Fruit fly (Drosophila melanogaster): Measurements from ENCODE around the gene CG16756.

Gene CG16756

DNA sequence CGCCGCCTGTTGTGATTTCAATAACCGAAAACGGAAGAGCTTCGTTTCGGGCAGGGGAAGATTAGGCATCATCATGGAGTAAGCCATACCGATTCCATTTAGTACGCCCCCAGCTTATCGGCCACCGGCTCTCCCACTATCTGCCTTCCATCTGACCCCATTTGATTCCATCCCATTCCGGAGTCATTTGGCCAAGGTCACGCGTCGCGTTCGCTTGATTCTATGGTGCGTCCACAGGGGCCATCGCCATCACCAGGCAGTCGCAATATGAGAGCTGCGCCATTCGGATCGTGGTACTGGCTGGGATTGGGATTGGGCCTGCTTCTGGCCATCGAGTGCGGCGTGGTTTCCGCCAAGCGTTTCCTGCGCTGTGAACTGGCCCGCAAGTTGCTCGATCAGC lies at the start of gene CG16756:
Gene CG16756 (plus strand): TSS at position 257 of the 400 bp plus-strand sequence.
- TF ChIP-seq CG8478 (optimal IDR thresholded peaks at IDR 0.05): no peak
- TF ChIP-seq CTCF (optimal IDR thresholded peaks at IDR 0.05): no peak

DNA sequence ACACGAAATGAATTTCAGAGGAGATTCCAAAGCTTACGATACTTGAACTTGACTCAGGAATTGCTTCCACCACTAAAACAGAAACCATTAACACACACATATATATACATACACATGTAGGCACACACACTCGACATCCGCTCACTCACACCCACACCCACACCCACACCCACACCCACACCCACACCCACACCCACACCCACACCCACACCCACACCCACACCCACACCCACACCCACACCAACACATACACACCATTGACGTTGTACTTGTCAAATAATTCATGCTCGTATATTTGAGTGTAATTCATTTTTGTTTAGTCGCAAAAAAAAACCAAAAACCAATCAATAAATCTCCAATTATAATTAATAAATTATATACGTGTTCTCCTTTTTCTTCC lies 44.8 kb upstream of the CG16756 start:
- TF ChIP-seq CTCF (optimal IDR thresholded peaks at IDR 0.05): no peak
- TF ChIP-seq CG8478 (optimal IDR thresholded peaks at IDR 0.05): no peak

DNA sequence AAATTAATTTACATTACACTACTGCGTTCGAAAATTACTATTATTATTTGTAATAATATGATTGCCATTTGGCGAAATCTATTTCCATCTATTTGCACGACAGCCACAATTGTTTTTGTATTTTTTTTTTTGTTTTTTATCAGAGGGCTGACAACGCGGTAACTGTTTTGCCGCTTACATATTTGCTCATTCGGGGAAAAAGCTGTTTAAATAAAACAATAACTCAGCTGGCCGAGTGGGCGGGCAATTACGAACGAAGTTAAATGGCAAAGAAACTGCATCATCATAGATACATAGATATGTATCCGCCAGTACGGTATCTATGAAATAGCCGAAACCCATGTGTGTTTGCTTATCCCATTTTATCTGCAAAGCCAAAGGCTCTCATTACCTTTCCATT lies 18.4 kb upstream of the CG16756 start:
- TF ChIP-seq CG8478 (optimal IDR thresholded peaks at IDR 0.05) (no peak), CTCF (optimal IDR thresholded peaks at IDR 0.05) (no peak)

DNA sequence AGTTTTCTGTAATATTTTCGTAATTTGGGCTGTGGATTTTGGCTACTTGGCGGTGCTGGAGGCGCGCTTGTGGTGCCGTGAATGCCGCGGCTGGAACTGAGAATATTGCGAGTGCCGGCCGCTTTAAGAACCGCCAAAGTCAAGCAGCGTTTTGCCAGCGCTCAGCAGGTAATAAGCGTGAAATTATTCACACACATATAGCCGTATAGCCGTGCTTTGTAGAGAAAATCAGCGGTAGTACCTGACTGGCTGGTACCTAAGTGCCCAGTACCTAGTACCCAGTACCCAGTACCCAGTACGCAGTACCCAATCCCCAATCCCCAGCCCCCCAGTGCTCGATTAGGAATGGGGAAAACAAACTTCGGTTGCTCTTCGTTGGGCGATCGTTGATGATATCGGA lies 16.6 kb upstream of the CG16756 start, which contains the start of gene NAAT1:
Gene NAAT1 (minus strand): TSS at position 101 of the 400 bp plus-strand sequence.
- TF ChIP-seq CTCF (optimal IDR thresholded peaks at IDR 0.05): no peak
- no peak for TF ChIP-seq CG8478 (optimal IDR thresholded peaks at IDR 0.05)

DNA sequence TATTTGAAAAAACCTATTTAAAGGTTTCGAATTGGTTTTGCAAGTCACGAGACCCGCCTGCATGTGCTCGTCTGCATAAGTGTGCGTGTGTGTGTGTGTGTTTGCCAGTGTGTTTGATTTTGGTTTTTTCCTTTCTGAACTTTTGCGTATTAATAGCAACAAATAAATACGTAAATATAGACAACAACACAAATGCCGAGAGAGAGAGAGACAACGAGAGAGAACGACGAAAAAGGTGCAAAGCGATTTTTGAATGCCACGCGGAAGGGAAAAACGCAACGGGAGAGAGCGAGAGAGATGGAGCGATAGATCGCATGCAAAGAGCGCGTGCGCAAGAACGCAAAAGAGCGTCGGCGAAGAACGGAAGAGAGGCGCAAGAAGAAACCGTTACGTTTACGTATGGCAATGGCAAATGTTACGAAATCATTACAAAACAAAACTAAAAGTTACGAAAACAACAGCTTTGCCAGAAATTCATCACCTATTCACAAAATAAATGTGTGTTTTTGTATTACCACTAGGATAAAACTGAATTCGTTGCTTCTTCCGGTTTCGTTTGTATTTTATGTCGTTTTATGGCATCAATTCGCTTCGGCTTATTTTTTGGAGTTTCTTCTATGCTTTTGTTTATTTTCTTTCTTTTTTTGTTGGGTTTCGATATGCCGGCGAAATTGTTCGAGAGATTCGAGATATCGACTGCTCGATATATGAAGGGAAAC lies 9.3 kb upstream of the CG16756 start:
- TF ChIP-seq CTCF (optimal IDR thresholded peaks at IDR 0.05): no peak
- no peak for TF ChIP-seq CG8478 (optimal IDR thresholded peaks at IDR 0.05)

DNA sequence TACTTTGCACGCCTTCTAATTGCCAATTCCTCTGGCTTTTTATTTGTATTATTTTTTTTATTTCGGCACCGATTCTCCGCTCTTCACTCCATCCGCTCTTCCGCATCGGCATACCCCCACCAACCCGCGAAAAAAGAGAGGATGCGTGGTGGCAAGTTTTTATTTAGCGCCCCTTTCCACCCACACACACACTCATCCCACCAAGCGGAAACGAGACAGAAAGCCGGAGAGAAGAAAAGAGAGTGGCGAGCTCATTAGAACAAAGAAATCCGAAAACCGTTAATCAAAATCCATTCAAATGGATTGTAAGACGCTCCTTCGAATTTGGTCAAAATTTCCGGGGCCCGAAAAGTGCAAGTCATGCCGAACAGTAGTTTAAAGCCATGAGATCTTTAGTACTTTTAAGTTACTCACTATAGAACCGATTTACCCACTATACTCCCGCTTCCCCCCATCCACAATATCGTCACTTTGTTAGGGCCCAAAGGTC lies 8.7 kb upstream of the CG16756 start:
- TF ChIP-seq CTCF (optimal IDR thresholded peaks at IDR 0.05) (no peak), CG8478 (optimal IDR thresholded peaks at IDR 0.05) (no peak)

DNA sequence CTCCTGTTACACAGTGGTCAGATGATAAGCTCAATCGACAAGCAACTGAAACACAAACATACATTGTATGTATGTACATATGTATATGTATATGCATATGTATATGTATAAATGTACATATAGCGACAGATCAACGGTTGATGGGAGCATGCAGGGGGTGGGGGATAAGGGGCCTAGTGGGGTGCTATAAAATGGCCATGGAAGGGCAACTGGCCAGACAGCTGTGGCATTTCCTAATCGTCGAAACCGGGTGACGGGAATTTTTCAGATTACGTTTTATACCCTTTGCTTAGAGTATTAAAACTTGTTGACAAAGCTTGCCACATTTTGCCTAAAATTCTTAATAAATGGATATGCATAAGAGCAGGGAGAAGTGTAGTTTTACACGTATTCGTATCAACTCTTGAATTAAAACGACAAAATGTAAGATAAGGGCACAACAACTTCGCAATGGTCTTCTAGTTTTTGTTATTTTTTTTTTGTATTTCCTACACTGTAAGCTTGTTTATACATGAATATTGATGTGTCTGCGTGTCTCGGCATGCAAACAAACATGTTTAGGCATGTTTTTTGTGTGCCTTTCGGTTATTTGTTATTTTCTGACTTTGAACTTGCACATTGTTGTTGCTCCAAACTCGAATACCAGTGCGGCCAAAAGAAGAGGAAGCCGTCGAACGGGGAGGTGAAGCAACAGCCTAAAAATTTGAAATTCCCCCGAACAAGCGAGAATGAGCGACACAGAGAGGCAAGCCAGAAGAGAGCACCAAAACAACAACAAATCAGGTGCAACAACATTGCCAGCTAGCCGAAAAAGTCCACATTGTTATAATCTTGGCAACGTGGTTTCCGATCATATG lies 8.0 kb upstream of the CG16756 start:
- TF ChIP-seq CG8478 (optimal IDR thresholded peaks at IDR 0.05) (no peak), CTCF (optimal IDR thresholded peaks at IDR 0.05) (no peak)

DNA sequence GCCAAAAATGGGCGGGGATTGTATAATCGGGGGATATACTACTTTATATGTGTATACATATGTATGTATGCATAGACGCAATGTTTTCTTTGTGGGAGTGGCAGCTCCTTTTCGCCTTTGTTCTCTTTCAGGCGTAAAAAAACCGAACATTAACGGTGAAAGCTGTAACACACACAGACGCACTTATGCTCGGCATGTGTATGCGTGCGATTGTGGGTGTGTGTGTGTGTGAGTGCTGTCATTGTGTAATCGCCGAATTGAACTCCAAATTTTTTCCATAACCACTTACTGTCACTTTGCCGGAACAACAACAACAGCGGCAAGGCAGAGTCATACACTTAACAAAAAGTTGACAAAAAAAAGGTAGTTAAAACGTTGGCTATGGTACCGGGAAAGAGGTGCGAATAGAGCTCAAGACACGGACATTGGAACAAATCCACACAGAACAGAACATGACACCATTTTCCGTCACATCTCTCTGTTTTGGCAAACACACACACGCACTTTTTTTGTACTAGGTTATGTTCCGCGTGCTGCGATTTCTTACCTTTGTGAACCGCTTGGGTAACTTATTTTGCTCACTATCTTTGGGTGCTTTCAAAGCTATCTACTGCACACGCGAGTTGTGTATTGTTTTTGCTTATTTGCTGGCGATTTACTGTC lies 7.3 kb upstream of the CG16756 start:
- no peak for TF ChIP-seq CG8478 (optimal IDR thresholded peaks at IDR 0.05)

DNA sequence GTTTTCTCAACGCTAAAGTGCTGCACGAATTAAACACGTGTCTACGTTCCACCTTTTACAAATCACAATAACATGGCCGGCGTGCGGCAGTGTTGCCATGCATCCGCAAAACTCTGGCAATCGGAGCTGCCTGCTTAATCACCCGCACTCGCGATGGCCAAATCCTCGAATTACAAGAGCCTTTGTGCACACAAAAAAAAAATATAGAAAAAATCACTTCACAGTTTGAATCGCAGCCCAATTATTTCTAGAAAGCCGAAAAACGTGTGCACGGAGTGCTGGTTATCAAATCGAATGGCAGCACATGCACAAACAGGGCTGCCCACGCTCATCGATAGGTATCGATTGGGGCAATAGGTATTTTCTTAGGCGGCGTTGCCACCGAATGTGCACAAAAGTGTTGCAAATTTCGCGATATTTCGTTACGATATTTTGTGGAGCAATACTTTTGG lies 6.7 kb upstream of the CG16756 start, which contains the start of gene spoon:
Gene spoon (minus strand): TSS at position 300 of the 452 bp plus-strand sequence.
- TF ChIP-seq CTCF (optimal IDR thresholded peaks at IDR 0.05) (peak in 1 of 2 experiments; percentile 17), CG8478 (optimal IDR thresholded peaks at IDR 0.05) (no peak)

DNA sequence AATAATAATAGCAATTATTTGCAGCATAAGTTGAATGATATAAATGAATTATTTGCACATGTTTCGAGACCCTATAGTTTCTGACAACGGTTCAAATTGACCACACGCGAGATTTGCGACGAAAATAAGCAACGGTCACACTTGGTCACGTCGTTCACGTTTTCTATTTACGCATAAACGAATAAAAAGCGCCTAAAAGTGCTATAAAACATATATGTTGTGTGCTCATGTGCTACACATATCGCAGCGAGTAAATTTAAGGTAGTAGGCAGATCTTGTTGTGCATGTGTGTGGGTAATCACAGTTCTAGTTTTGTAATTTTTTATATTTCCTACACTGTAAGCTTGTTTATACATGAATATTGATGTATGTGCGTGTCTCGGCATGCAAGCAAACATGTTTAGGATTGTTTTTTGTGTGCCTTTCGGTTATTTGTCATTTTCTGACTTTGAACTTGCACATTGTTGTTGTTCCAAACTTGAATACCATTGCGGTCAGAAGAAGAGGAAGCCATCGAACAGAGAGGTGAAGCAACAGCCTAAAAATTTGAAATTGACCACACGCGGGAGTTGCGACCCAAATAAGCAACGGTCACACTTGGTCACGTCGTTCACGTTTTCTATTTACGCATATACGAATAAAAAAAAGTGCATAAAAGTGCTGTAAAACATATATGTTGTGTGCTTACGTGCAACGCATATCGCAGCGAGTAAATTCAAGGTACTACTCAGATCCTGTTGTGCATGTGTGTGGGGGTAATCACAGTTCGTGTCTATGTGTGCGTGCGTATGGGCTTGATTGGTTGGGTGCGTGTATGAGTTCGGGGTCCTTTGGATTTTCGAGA lies 5.7 kb upstream of the CG16756 start, which contains the start of gene Usp16-45:
Gene Usp16-45 (plus strand): TSS at position 127 of the 844 bp plus-strand sequence.
- TF ChIP-seq CG8478 (optimal IDR thresholded peaks at IDR 0.05) (no peak), CTCF (optimal IDR thresholded peaks at IDR 0.05) (no peak)

DNA sequence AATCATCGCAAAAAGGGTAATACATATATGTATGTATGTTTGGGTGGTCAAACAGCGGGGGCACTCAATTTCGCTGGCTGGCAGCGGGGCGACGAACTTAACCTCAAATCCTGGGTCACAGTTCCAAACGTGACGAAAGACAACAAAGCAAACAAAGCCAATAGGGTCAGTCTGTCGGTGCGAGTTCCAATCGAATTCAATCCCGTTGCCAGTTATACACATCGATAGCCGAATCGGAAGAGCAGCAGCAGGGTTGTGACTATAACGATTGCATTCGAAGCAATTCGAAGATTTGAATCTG lies 5.1 kb upstream of the CG16756 start:
- TF ChIP-seq CTCF (optimal IDR thresholded peaks at IDR 0.05): no peak
- no peak for TF ChIP-seq CG8478 (optimal IDR thresholded peaks at IDR 0.05)

DNA sequence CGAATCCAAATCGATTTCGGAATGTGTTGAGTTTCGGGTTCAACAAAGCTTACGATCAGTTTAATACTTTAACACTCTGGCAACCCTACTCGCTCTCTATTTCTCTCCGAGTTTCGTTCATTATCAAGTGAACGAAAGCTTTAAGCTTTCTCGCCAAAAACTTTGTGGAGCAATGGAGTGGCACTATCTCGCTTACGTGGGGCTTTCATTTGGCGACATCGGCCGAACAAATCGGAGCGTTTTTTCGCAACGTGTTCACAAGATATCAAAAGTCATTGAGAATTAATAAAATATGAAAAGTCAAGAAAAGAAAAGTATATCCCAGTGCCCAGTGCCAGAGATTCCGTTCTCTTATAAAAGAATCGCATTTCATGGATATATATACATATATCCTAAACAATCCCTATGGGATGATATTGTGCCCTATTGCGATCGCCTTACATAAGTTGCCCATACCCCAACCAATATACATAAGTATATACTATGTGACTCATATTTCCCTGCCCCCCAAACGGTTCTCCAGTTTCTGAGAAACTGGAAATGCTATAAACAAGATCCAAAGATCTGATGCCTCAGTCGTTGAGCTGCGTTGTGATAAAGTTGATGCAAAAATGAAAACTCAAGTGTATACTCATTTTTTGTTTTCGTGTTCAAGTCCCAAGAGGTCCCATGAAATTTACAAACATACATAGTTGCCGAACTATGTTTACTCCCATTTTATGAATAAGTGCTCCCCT lies 1.2 kb downstream of the CG16756 start:
- TF ChIP-seq CG8478 (optimal IDR thresholded peaks at IDR 0.05) (no peak), CTCF (optimal IDR thresholded peaks at IDR 0.05) (no peak)

DNA sequence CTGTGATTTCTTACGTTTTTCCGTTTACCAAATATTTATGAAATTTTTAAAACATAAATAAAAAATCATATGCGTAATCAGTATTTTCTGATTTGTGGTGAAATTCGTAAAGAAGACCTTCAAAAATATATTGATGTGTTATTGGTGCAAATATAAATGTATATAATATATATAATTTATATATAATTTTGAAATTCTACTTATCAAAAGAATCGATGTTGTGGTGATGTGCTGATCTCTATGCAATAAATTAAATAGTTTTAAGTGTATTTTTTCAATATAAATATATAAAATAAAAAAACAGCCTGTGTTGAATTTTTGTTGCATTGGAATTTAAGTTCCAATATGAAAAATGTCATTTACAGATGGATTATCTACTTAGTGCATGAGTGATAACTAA lies 2.0 kb downstream of the CG16756 start, which contains the start of gene CG15784:
Gene CG15784 (plus strand): TSS at position 301 of the 400 bp plus-strand sequence.
- no peak for TF ChIP-seq CG8478 (optimal IDR thresholded peaks at IDR 0.05)
- TF ChIP-seq CTCF (optimal IDR thresholded peaks at IDR 0.05): no peak
